Worm (Caenorhabditis elegans): Measurements from ENCODE around the gene F55G7.5.

The F55G7.5 gene

DNA sequence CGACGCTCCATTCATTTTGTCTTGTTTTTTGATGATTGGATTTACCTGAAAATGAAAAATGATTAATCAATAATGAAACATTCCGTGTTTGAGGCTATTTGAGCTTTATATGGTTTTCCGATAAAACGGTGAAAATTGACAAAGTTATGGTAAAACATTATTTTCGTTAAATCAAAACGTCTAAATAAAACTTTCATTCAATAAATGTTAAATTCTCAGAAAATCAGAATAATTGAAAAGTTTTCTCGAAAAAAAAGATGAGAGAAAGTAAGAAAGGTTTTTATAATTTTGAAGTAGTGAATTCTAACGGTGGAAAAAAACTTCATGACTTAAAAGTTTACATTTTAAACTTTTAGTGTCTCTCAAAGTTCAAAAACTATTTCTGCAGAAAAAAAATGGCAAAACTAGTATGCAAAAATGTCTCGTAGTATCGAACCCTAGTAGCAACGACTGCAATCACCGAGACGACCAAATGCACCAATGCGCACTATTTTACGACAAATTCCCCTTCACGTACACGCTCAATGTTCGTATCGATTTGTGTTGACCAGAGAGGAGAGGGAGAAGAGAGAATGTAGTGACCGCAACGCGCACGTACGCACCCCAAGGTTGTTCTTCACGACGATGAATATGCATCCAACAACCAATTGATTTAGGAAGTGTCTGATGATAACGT, 8.2 kb upstream of the F55G7.5 start, which contains the start of gene nfya-1:
TSS of gene nfya-1 (minus strand) at position 51 of the 676 bp plus-strand sequence.
- TF ChIP-seq nhr-10 (tag; optimal IDR thresholded peaks at IDR 0.05), result no peak
- no peak for TF ChIP-seq fos-1 (tag; optimal IDR thresholded peaks at IDR 0.05)
- TF ChIP-seq daf-16 (GFP tag; optimal IDR thresholded peaks at IDR 0.05), result no peak
- TF ChIP-seq daf-16 (tag; optimal IDR thresholded peaks at IDR 0.05), result peak; percentile 54
- peak; percentile 28 for TF ChIP-seq dpl-1 (GFP tag; optimal IDR thresholded peaks at IDR 0.05)
- no peak for TF ChIP-seq ama-1 (optimal IDR thresholded peaks at IDR 0.05)
- TF ChIP-seq skn-1 (tag; optimal IDR thresholded peaks at IDR 0.05), result no peak
- TF ChIP-seq nhr-11 (tag; optimal IDR thresholded peaks at IDR 0.05), result peak; percentile 13
- peak; percentile 33 for TF ChIP-seq dve-1 (tag; optimal IDR thresholded peaks at IDR 0.05; ENCODE audit: insufficient read depth)
- TF ChIP-seq T26A8.4 (GFP tag; IDR thresholded peaks at IDR 0.05), result peak; percentile 14; the same call in 1 of the 2 replicates
- no peak for TF ChIP-seq spr-3 (GFP tag; optimal IDR thresholded peaks at IDR 0.05)
- TF ChIP-seq nhr-6 (tag; optimal IDR thresholded peaks at IDR 0.05), result peak; percentile 36
- TF ChIP-seq hlh-30 (tag; optimal IDR thresholded peaks at IDR 0.05; ENCODE audit: insufficient read depth), result peak; percentile 67
- peak; percentile 75 for TF ChIP-seq mes-2 (tag; optimal IDR thresholded peaks at IDR 0.05; ENCODE audit: poor library complexity, severe bottlenecking)
- peak; percentile 62 for TF ChIP-seq ceh-28 (tag; optimal IDR thresholded peaks at IDR 0.05)
- TF ChIP-seq aha-1 (tag), result peak; percentile 99
- peak; percentile 76 for TF ChIP-seq hmg-1.1 (GFP tag; IDR thresholded peaks at IDR 0.05)
- TF ChIP-seq nhr-28 (tag; optimal IDR thresholded peaks at IDR 0.05), result peak; percentile 60
- peak; percentile 11 for TF ChIP-seq duxl-1 (tag; optimal IDR thresholded peaks at IDR 0.05; ENCODE audit: poor library complexity)
- no peak for TF ChIP-seq php-3 (GFP tag; IDR thresholded peaks at IDR 0.05)
- peak; percentile 71 for TF ChIP-seq nhr-25 (tag; optimal IDR thresholded peaks at IDR 0.05; ENCODE audit: borderline replicate concordance, insufficient read depth)
- TF ChIP-seq ceh-32 (tag; optimal IDR thresholded peaks at IDR 0.05; ENCODE audit: poor library complexity), result no peak
- TF ChIP-seq snpc-4 (tag; optimal IDR thresholded peaks at IDR 0.05), result no peak
- TF ChIP-seq aly-2 (tag; optimal IDR thresholded peaks at IDR 0.05), result no peak
- 0 out of 2 replicates have a peak, but pooled peaks have one; percentile 9 for TF ChIP-seq madf-9 (GFP tag; conservative IDR thresholded peaks at IDR 0.05)
- TF ChIP-seq hif-1 (tag; optimal IDR thresholded peaks at IDR 0.05), result peak; percentile 19 to 98
- no peak for TF ChIP-seq Y48G9A.11 (GFP tag; IDR thresholded peaks at IDR 0.05)
- peak in 1 of 2 experiments; percentile 85 for TF ChIP-seq unc-62 (GFP tag; optimal IDR thresholded peaks at IDR 0.05 in 1 of 2)
- TF ChIP-seq unc-62 (tag; optimal IDR thresholded peaks at IDR 0.05), result no peak
- TF ChIP-seq rbr-2 (tag; optimal IDR thresholded peaks at IDR 0.05), result peak; percentile 45
- peak in 1 of 2 experiments; percentile 70 for TF ChIP-seq mdl-1 (tag; optimal IDR thresholded peaks at IDR 0.05)
- peak; percentile 35 for TF ChIP-seq mxl-3 (GFP tag; optimal IDR thresholded peaks at IDR 0.05)
- no peak for TF ChIP-seq pha-4 (GFP tag; IDR thresholded peaks at IDR 0.05)
- TF ChIP-seq pha-4 (tag; optimal IDR thresholded peaks at IDR 0.05), result peak; percentile 55
- TF ChIP-seq dmd-6 (GFP tag; IDR thresholded peaks at IDR 0.05), result peak; percentile 31; the same call in 1 of the 2 replicates

DNA sequence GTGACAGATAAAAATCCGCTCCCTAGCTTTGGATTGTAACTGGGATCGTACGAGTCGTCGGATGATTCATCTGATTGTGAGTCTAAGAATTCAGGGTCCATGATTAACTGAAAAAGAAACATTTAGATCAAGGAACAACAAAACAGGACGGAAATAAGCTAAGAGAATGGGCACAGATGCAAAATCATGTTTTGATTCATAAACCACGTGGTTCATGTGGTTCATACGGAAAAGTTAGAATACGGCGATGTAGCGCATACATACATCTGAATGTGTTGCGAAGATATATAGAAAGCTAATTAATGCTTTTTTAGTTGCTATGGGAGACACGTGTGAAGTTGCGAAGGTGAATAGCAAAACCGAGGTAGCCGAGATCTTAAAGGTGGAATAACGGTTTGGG, 3.2 kb upstream of the F55G7.5 start, which contains the start of gene F55G7.3:
TSS of gene F55G7.3 (minus strand) at position 101 of the 400 bp plus-strand sequence.
- TF ChIP-seq mep-1 (tag; optimal IDR thresholded peaks at IDR 0.05) (no peak), aha-1 (tag) (peak; percentile 46), zag-1 (tag; optimal IDR thresholded peaks at IDR 0.05) (no peak), dpl-1 (GFP tag; optimal IDR thresholded peaks at IDR 0.05) (no peak), F26F4.8 (GFP tag; conservative IDR thresholded peaks at IDR 0.05) (no peak)
